Worm (Caenorhabditis elegans) whole organism, young adult: ENCODE measurements around the gene zzz-1.

Experiments
- C06A6.2 ChIP-seq: fragments of 200-800 bp; sonication (Bioruptor generic); conservative IDR thresholded peaks from 2 replicates; pipeline ENCODE4 v1.3.6; 2022; ENCODE audit warnings: missing genetic modification characterization, missing compliant biosample characterization
- D2030.7 ChIP-seq: fragments of 200-800 bp; sonication (Bioruptor generic); IDR thresholded peaks from 2 replicates; pipeline ENCODE4 v1.3.6; 2022; ENCODE audit warnings: missing genetic modification reagents, missing genetic modification characterization, missing compliant biosample characterization
- F10E7.11 ChIP-seq: sonication (generic microtip); optimal IDR thresholded peaks from 2 replicates; lab custom pipeline; 2017; ENCODE audit warnings: mild to moderate bottlenecking, missing genetic modification characterization, moderate library complexity, missing compliant biosample characterization
- F37B4.10 ChIP-seq: fragments of 200-800 bp; sonication (Bioruptor generic); IDR thresholded peaks from 2 replicates; pipeline ENCODE4 v1.3.6; 2022; ENCODE audit warnings: missing genetic modification characterization, missing compliant biosample characterization
- F49E8.2 ChIP-seq: sonication (generic microtip); optimal IDR thresholded peaks from 3 replicates; lab custom pipeline; 2017; ENCODE audit warnings: missing genetic modification characterization, mild to moderate bottlenecking, missing compliant biosample characterization, antibody characterized with exemption, moderate library complexity; ENCODE audit not compliant: insufficient read depth
- K12H6.12 ChIP-seq: fragments of 200-800 bp; sonication (Bioruptor generic); optimal IDR thresholded peaks from 2 replicates; lab custom pipeline; 2018; ENCODE audit warnings: mild to moderate bottlenecking, missing genetic modification characterization, missing compliant biosample characterization
- T07F8.4 ChIP-seq: sonication (generic microtip); optimal IDR thresholded peaks from 2 replicates; lab custom pipeline; 2016; ENCODE audit warnings: mild to moderate bottlenecking, missing genetic modification characterization, moderate library complexity, missing compliant biosample characterization
- T26A5.8 ChIP-seq: sonication (generic microtip); optimal IDR thresholded peaks from 2 replicates; lab custom pipeline; 2016; ENCODE audit warnings: missing genetic modification characterization, missing compliant biosample characterization
- Y53G8AR.9 ChIP-seq: fragments of 200-800 bp; sonication (Bioruptor generic); conservative IDR thresholded peaks from 2 replicates; pipeline ENCODE4 v1.3.6; 2022; ENCODE audit warnings: missing genetic modification reagents, missing genetic modification characterization, missing compliant biosample characterization
- ama-1 ChIP-seq, 3 experiments: fragments of 150-350 bp in 1 of 3; sonication (generic microtip) in 2 of 3; optimal IDR thresholded peaks; 2 replicates each; lab custom pipeline; 2014 to 2018; ENCODE audit warnings: missing biosample characterization in 2 of 3, missing genetic modification characterization in 2 of 3, missing genetic modification reagents in 2 of 3
- aptf-3 ChIP-seq: fragments of 200-800 bp; sonication (Bioruptor generic); IDR thresholded peaks from 2 replicates; pipeline ENCODE4 v1.3.6; 2022; ENCODE audit warnings: missing genetic modification characterization, missing compliant biosample characterization
- athp-1 ChIP-seq: sonication (generic microtip); optimal IDR thresholded peaks from 2 replicates; lab custom pipeline; 2017; ENCODE audit warnings: mild to moderate bottlenecking, missing genetic modification characterization, missing compliant biosample characterization
- attf-5 ChIP-seq: fragments of 200-800 bp; sonication (Bioruptor generic); optimal IDR thresholded peaks from 2 replicates; lab custom pipeline; 2018; ENCODE audit warnings: mild to moderate bottlenecking, missing genetic modification characterization, missing compliant biosample characterization
- attf-6 ChIP-seq: fragments of 200-800 bp; sonication (Bioruptor generic); IDR thresholded peaks from 2 replicates; pipeline ENCODE4 v1.3.6; 2022; ENCODE audit warnings: missing genetic modification reagents, missing genetic modification characterization, missing compliant biosample characterization
- bed-1 ChIP-seq: fragments of 200-800 bp; sonication (Bioruptor generic); IDR thresholded peaks from 2 replicates; pipeline ENCODE4 v1.3.6; 2022; ENCODE audit warnings: missing genetic modification reagents, missing genetic modification characterization, missing compliant biosample characterization
- ccch-3 ChIP-seq: fragments of 200-800 bp; sonication (Bioruptor generic); optimal IDR thresholded peaks from 2 replicates; lab custom pipeline; 2018; ENCODE audit warnings: mild to moderate bottlenecking, missing genetic modification characterization, missing compliant biosample characterization
- ceh-27 ChIP-seq: fragments of 200-800 bp; sonication (Bioruptor generic); optimal IDR thresholded peaks from 2 replicates; lab custom pipeline; 2018; ENCODE audit warnings: mild to moderate bottlenecking, missing genetic modification characterization, moderate library complexity, missing compliant biosample characterization
- ceh-91 ChIP-seq: fragments of 200-800 bp; sonication (Bioruptor generic); IDR thresholded peaks from 2 replicates; pipeline ENCODE4 v1.3.6; 2022; ENCODE audit warnings: missing genetic modification reagents, missing genetic modification characterization, missing compliant biosample characterization
- egrh-3 ChIP-seq: fragments of 200-800 bp; sonication (Bioruptor generic); IDR thresholded peaks from 2 replicates; pipeline ENCODE4 v1.3.6; 2022; ENCODE audit warnings: missing genetic modification reagents, missing genetic modification characterization, missing compliant biosample characterization
- hlh-26 ChIP-seq: fragments of 200-800 bp; sonication (Bioruptor generic); conservative IDR thresholded peaks from 2 replicates; pipeline ENCODE4 v1.3.6; 2022; ENCODE audit warnings: missing genetic modification reagents, missing genetic modification characterization, missing compliant biosample characterization
- hrde-1 ChIP-seq: sonication (generic microtip); optimal IDR thresholded peaks from 2 replicates; lab custom pipeline; 2016; ENCODE audit warnings: missing genetic modification characterization, mild to moderate bottlenecking, missing compliant biosample characterization, moderate library complexity, missing genotype, missing genetic modification reagents, borderline replicate concordance
- let-526 ChIP-seq: fragments of 200-800 bp; sonication (Bioruptor generic); IDR thresholded peaks from 2 replicates; pipeline ENCODE4 v1.3.6; 2022; ENCODE audit warnings: missing genetic modification reagents, missing genetic modification characterization, missing compliant biosample characterization
- let-607 ChIP-seq, 2 experiments: fragments of 200-800 bp in 1 of 2; sonication (Bioruptor generic) in 1 of 2; sonication (generic microtip) in 1 of 2; optimal IDR thresholded peaks; 2 replicates each; lab custom pipeline; 2016 to 2018; ENCODE audit warnings: mild to moderate bottlenecking in 2 of 2, missing compliant biosample characterization in 2 of 2, missing genetic modification characterization in 2 of 2, moderate library complexity in 2 of 2, missing genotype in 1 of 2
- lin-54 ChIP-seq: fragments of 200-800 bp; sonication (Bioruptor generic); optimal IDR thresholded peaks from 2 replicates; lab custom pipeline; 2018; ENCODE audit warnings: mild to moderate bottlenecking, missing genetic modification characterization, missing compliant biosample characterization
- lsl-1 ChIP-seq: fragments of 200-800 bp; sonication (Bioruptor generic); optimal IDR thresholded peaks from 2 replicates; lab custom pipeline; 2018; ENCODE audit warnings: mild to moderate bottlenecking, missing genetic modification characterization, moderate library complexity, missing compliant biosample characterization
- lsy-27 ChIP-seq: sonication (generic microtip); optimal IDR thresholded peaks from 2 replicates; lab custom pipeline; 2017; ENCODE audit warnings: missing genetic modification characterization, mild to moderate bottlenecking, missing compliant biosample characterization, antibody characterized with exemption, missing genotype, borderline replicate concordance; ENCODE audit not compliant: insufficient read depth
- madf-3 ChIP-seq: fragments of 200-800 bp; sonication (Bioruptor generic); IDR thresholded peaks from 2 replicates; pipeline ENCODE4 v1.3.6; 2022; ENCODE audit warnings: missing genetic modification reagents, missing genetic modification characterization, missing compliant biosample characterization
- madf-6 ChIP-seq: fragments of 200-800 bp; sonication (Bioruptor generic); IDR thresholded peaks from 2 replicates; pipeline ENCODE4 v1.3.6; 2022; ENCODE audit warnings: missing genetic modification reagents, missing genetic modification characterization, missing compliant biosample characterization
- mxl-1 ChIP-seq: sonication (generic microtip); optimal IDR thresholded peaks from 2 replicates; lab custom pipeline; 2016; ENCODE audit warnings: missing genetic modification characterization, missing compliant biosample characterization
- nfya-2 ChIP-seq: fragments of 200-800 bp; sonication (Bioruptor generic); IDR thresholded peaks from 2 replicates; pipeline ENCODE4 v1.3.6; 2022; ENCODE audit warnings: missing genetic modification reagents, missing genetic modification characterization, missing compliant biosample characterization
- nhr-120 ChIP-seq: fragments of 200-800 bp; sonication (Bioruptor generic); IDR thresholded peaks from 2 replicates; pipeline ENCODE4 v1.3.6; 2022; ENCODE audit warnings: missing genetic modification characterization, missing compliant biosample characterization
- nhr-27 ChIP-seq: fragments of 200-800 bp; sonication (Bioruptor generic); optimal IDR thresholded peaks from 2 replicates; lab custom pipeline; 2018; ENCODE audit warnings: mild to moderate bottlenecking, missing genetic modification characterization, moderate library complexity, missing compliant biosample characterization
- nhr-80 ChIP-seq: sonication (generic microtip); optimal IDR thresholded peaks from 2 replicates; lab custom pipeline; 2016; ENCODE audit warnings: missing genetic modification characterization, missing compliant biosample characterization
- pbrm-1 ChIP-seq: fragments of 200-800 bp; sonication (Bioruptor generic); IDR thresholded peaks from 2 replicates; pipeline ENCODE4 v1.3.6; 2022; ENCODE audit warnings: missing genetic modification reagents, missing genetic modification characterization, missing compliant biosample characterization
- pha-4 ChIP-seq: fragments of 150-350 bp; sonication (generic microtip); optimal IDR thresholded peaks from 2 replicates; lab custom pipeline; 2014; ENCODE audit warnings: missing biosample characterization, missing genetic modification reagents, missing genetic modification characterization
- rec-8 ChIP-seq, 2 experiments: sonication (generic microtip); optimal IDR thresholded peaks; 2 replicates each; lab custom pipeline; 2016; ENCODE audit warnings: mild to moderate bottlenecking in 2 of 2, missing genetic modification characterization in 2 of 2, missing genetic modification reagents in 2 of 2, missing genotype in 2 of 2, missing biosample characterization in 1 of 2, missing compliant biosample characterization in 1 of 2, moderate library complexity in 1 of 2
- rpc-1 ChIP-seq, 2 experiments: fragments of 150-350 bp in 1 of 2; sonication (generic microtip) in 1 of 2; optimal IDR thresholded peaks; 2 replicates each; lab custom pipeline; 2014 to 2018; ENCODE audit warnings: missing biosample characterization in 1 of 2, missing genetic modification characterization in 1 of 2, missing genetic modification reagents in 1 of 2, missing genotype in 1 of 2
- sdz-38 ChIP-seq: sonication (generic microtip); optimal IDR thresholded peaks from 2 replicates; lab custom pipeline; 2016; ENCODE audit warnings: missing genotype, missing genetic modification characterization, missing compliant biosample characterization
- tbp1 ChIP-seq: fragments of 200-800 bp; sonication (Bioruptor generic); optimal IDR thresholded peaks from 2 replicates; lab custom pipeline; 2018; ENCODE audit warnings: mild to moderate bottlenecking, missing genetic modification characterization, missing compliant biosample characterization
- tbx-9 ChIP-seq: sonication (generic microtip); optimal IDR thresholded peaks from 2 replicates; lab custom pipeline; 2016; ENCODE audit warnings: borderline replicate concordance, missing genetic modification characterization, inconsistent platforms, missing compliant biosample characterization
- tlf-1 ChIP-seq: fragments of 200-800 bp; sonication (Bioruptor generic); optimal IDR thresholded peaks from 2 replicates; lab custom pipeline; 2018; ENCODE audit warnings: mild to moderate bottlenecking, missing genetic modification characterization, missing compliant biosample characterization
- unc-130 ChIP-seq: sonication (generic microtip); optimal IDR thresholded peaks from 2 replicates; lab custom pipeline; 2016; ENCODE audit warnings: missing genetic modification reagents, missing genetic modification characterization, missing compliant biosample characterization
- ztf-22 ChIP-seq: fragments of 200-800 bp; sonication (Bioruptor generic); optimal IDR thresholded peaks from 2 replicates; lab custom pipeline; 2018; ENCODE audit warnings: mild to moderate bottlenecking, missing genetic modification characterization, moderate library complexity, missing compliant biosample characterization
- ztf-25 ChIP-seq: fragments of 200-800 bp; sonication (Bioruptor generic); IDR thresholded peaks from 2 replicates; pipeline ENCODE4 v1.3.6; 2022; ENCODE audit warnings: missing genetic modification reagents, missing genetic modification characterization, missing compliant biosample characterization
- ztf-28 ChIP-seq: fragments of 200-800 bp; sonication (Bioruptor generic); IDR thresholded peaks from 2 replicates; pipeline ENCODE4 v1.3.6; 2022; ENCODE audit warnings: missing genetic modification reagents, missing genetic modification characterization, missing compliant biosample characterization
- ztf-3 ChIP-seq: fragments of 200-800 bp; sonication (Bioruptor generic); optimal IDR thresholded peaks from 2 replicates; lab custom pipeline; 2018; ENCODE audit warnings: mild to moderate bottlenecking, missing genetic modification characterization, missing compliant biosample characterization
- ztf-6 ChIP-seq: fragments of 200-800 bp; sonication (Bioruptor generic); IDR thresholded peaks from 2 replicates; pipeline ENCODE4 v1.3.6; 2022; ENCODE audit warnings: missing genetic modification reagents, missing genetic modification characterization, missing compliant biosample characterization

The zzz-1 gene

DNA sequence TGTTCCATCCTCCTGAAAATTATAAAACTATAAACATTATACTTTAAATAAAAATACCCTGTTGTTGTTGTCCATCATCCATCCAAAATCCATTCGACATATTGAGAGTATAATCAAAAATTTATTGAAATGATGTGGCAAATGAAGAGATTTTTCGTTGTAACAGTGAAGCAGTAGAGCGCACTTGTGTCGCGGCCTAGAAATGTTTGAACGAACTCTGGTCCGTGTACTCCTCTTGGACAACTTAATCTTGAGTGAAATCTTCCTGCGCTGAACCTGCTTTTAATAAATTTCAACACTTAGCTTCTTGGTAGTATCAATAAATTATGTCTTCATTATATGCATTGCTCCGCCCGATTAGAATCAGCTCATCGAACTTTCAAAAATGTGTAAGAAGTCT lies 14.4 kb downstream of the zzz-1 start, which contains the start of the genes F32D8.14 and F32D8.5:
F32D8.14 (minus strand) TSS at position 188 of the 400 bp plus-strand sequence.
F32D8.5 (plus strand) TSS at position 200 of the 400 bp plus-strand sequence.
- TF ChIP-seq F10E7.11 (tag; lab: Kevin White, UChicago) (no peak), aptf-3 (GFP tag; lab: Robert Waterston, UW) (no peak), madf-3 (GFP tag; lab: Robert Waterston, UW) (0 out of 2 replicates have a peak, but pooled peaks have one; percentile 38), F37B4.10 (no peak), rec-8 (tag; optimal IDR thresholded peaks at IDR 0.05; lab: Kevin White, UChicago) (no peak), Y53G8AR.9 (no peak), mxl-1 (tag; lab: Kevin White, UChicago) (no peak), athp-1 (no peak), ccch-3 (peak; percentile 8), ceh-27 (GFP tag; lab: Kevin White, UChicago) (peak; percentile 84), lsy-27 (tag; lab: Kevin White, UChicago) (no peak), C06A6.2 (GFP tag; lab: Robert Waterston, UW) (0 out of 2 replicates have a peak, but pooled peaks have one; percentile 25), hrde-1 (tag; lab: Kevin White, UChicago) (no peak), ztf-25 (0 out of 2 replicates have a peak, but pooled peaks have one; percentile 17), tbx-9 (tag; lab: Kevin White, UChicago) (no peak), madf-6 (peak; percentile 53; the same call in 1 of the 2 replicates), D2030.7 (GFP tag; lab: Robert Waterston, UW) (peak; percentile 69), T07F8.4 (tag; lab: Kevin White, UChicago) (peak; percentile 5), T26A5.8 (no peak), attf-5 (peak; percentile 60), ztf-22 (no peak), rpc-1 (optimal IDR thresholded peaks at IDR 0.05; lab: Kevin White, UChicago) (no peak), rpc-1 (tag; optimal IDR thresholded peaks at IDR 0.05; lab: Kevin White, UChicago) (no peak), let-607 (tag; optimal IDR thresholded peaks at IDR 0.05; lab: Kevin White, UChicago) (peak; percentile 77 to 93), pha-4 (tag; lab: Kevin White, UChicago) (no peak), let-526 (GFP tag; lab: Robert Waterston, UW) (no peak), lin-54 (GFP tag; lab: Kevin White, UChicago) (peak; percentile 69), nhr-27 (tag; lab: Kevin White, UChicago) (no peak), pbrm-1 (GFP tag; lab: Robert Waterston, UW) (peak; percentile 62), ztf-3 (GFP tag; lab: Kevin White, UChicago) (no peak), F49E8.2 (no peak), nhr-120 (GFP tag; lab: Robert Waterston, UW) (no peak), egrh-3 (no peak), lsl-1 (peak; percentile 30), nfya-2 (GFP tag; lab: Robert Waterston, UW) (no peak), ama-1 (optimal IDR thresholded peaks at IDR 0.05; lab: Kevin White, UChicago) (no peak), ama-1 (GFP tag; optimal IDR thresholded peaks at IDR 0.05; lab: Kevin White, UChicago) (no peak), ztf-28 (GFP tag; lab: Robert Waterston, UW) (peak; percentile 83; the same call in 1 of the 2 replicates), K12H6.12 (tag; lab: Kevin White, UChicago) (peak; percentile 41), sdz-38 (tag; lab: Kevin White, UChicago) (no peak), hlh-26 (no peak), ceh-91 (no peak), attf-6 (GFP tag; lab: Robert Waterston, UW) (no peak), tbp1 (GFP tag; lab: Kevin White, UChicago) (peak; percentile 43), tlf-1 (GFP tag; lab: Kevin White, UChicago) (no peak), ztf-6 (GFP tag; lab: Robert Waterston, UW) (no peak), bed-1 (GFP tag; lab: Robert Waterston, UW) (no peak), nhr-80 (tag; lab: Kevin White, UChicago) (peak; percentile 32), unc-130 (GFP tag; lab: Kevin White, UChicago) (peak; percentile 39)
